Worm (Caenorhabditis elegans): ENCODE data around the gene C06C6.7.
"Not testable (repeated sequence)": the region's sequence is repeated elsewhere in the genome, so short reads cannot be mapped to it uniquely, and the experiment has no call there.

The C06C6.7 gene

ce11 chrV:15991850-15992249, at the start of gene C06C6.7:
Gene C06C6.7 (plus strand): TSS chrV:15992150.
- not testable (repeated sequence) for TF ChIP-seq skn-1 (tag; optimal IDR thresholded peaks at IDR 0.05); egl-27 (tag; optimal IDR thresholded peaks at IDR 0.05); unc-62 (GFP tag; optimal IDR thresholded peaks at IDR 0.05)

- TF ChIP-seq nhr-77 (tag; optimal IDR thresholded peaks at IDR 0.05), result no peak
- no peak for TF ChIP-seq mdl-1 (tag; optimal IDR thresholded peaks at IDR 0.05)
- no peak for TF ChIP-seq nhr-25 (tag; optimal IDR thresholded peaks at IDR 0.05)
- TF ChIP-seq lin-15B (tag; optimal IDR thresholded peaks at IDR 0.05), result no peak
- no peak for TF ChIP-seq eor-1 (tag; optimal IDR thresholded peaks at IDR 0.05)
- no peak for TF ChIP-seq nhr-11 (tag; optimal IDR thresholded peaks at IDR 0.05)
- no peak for TF ChIP-seq pqm-1 (tag; optimal IDR thresholded peaks at IDR 0.05)
- TF ChIP-seq nhr-43 (tag; optimal IDR thresholded peaks at IDR 0.05; ENCODE audit: poor library complexity, severe bottlenecking), result no peak
- no peak for TF ChIP-seq nfya-1 (tag; optimal IDR thresholded peaks at IDR 0.05; ENCODE audit: insufficient read depth)
- no peak for TF ChIP-seq ceh-16 (tag; optimal IDR thresholded peaks at IDR 0.05)
- no peak for TF ChIP-seq jun-1 (tag; optimal IDR thresholded peaks at IDR 0.05)
- no peak for TF ChIP-seq nhr-237 (tag; optimal IDR thresholded peaks at IDR 0.05)
These were observed 48.8 kb upstream of the C06C6.7 start, which contains the start of gene srw-53 for ce11 chrV:15943125-15943524. Gene srw-53 (plus strand): TSS chrV:15943425.

- TF ChIP-seq eor-1 (tag; optimal IDR thresholded peaks at IDR 0.05), result no peak
- no peak for TF ChIP-seq zag-1 (tag; optimal IDR thresholded peaks at IDR 0.05)
- no peak for TF ChIP-seq nhr-77 (tag; optimal IDR thresholded peaks at IDR 0.05)
- TF ChIP-seq R02D3.7 (tag; optimal IDR thresholded peaks at IDR 0.05), result no peak
- TF ChIP-seq egl-27 (tag; optimal IDR thresholded peaks at IDR 0.05), result no peak
- TF ChIP-seq fkh-10 (GFP tag; optimal IDR thresholded peaks at IDR 0.05), result no peak
- TF ChIP-seq unc-39 (tag; optimal IDR thresholded peaks at IDR 0.05), result no peak
- no peak for TF ChIP-seq egl-5 (tag; optimal IDR thresholded peaks at IDR 0.05)
- TF ChIP-seq ceh-9 (tag; optimal IDR thresholded peaks at IDR 0.05), result no peak
- no peak for TF ChIP-seq nhr-25 (tag; optimal IDR thresholded peaks at IDR 0.05)
- TF ChIP-seq sea-2 (GFP tag; optimal IDR thresholded peaks at IDR 0.05), result no peak
These were observed 41.0 kb upstream of the C06C6.7 start, which contains the start of gene srw-59 for ce11 chrV:15950903-15951302. Gene srw-59 (minus strand): TSS chrV:15951003.

ce11 chrV:15952762-15953161, 39.2 kb upstream of the C06C6.7 start, which contains the start of gene srw-56:
Gene srw-56 (minus strand): TSS chrV:15952862.
- TF ChIP-seq lin-15B (tag; optimal IDR thresholded peaks at IDR 0.05) (no peak), ceh-9 (tag; optimal IDR thresholded peaks at IDR 0.05) (no peak), daf-12 (tag; optimal IDR thresholded peaks at IDR 0.05) (no peak), R02D3.7 (tag; optimal IDR thresholded peaks at IDR 0.05) (no peak), ztf-4 (tag; optimal IDR thresholded peaks at IDR 0.05) (no peak), mml-1 (tag; optimal IDR thresholded peaks at IDR 0.05) (no peak), nhr-25 (tag; optimal IDR thresholded peaks at IDR 0.05) (no peak), nhr-28 (tag; optimal IDR thresholded peaks at IDR 0.05) (no peak), sea-2 (GFP tag; optimal IDR thresholded peaks at IDR 0.05) (no peak), fkh-2 (tag; optimal IDR thresholded peaks at IDR 0.05) (no peak), nhr-237 (tag; optimal IDR thresholded peaks at IDR 0.05) (no peak), nhr-11 (tag; optimal IDR thresholded peaks at IDR 0.05) (no peak), snpc-4 (tag; optimal IDR thresholded peaks at IDR 0.05) (no peak), ZK546.5 (tag; optimal IDR thresholded peaks at IDR 0.05) (no peak)

ce11 chrV:15954932-15955331, 37.0 kb upstream of the C06C6.7 start, which contains the start of gene srw-57:
Gene srw-57 (minus strand): TSS chrV:15955032.
- TF ChIP-seq nhr-43 (tag; optimal IDR thresholded peaks at IDR 0.05; ENCODE audit: poor library complexity, severe bottlenecking) (no peak), hmg-11 (tag; optimal IDR thresholded peaks at IDR 0.05) (no peak), nhr-77 (tag; optimal IDR thresholded peaks at IDR 0.05) (no peak), unc-62 (GFP tag; optimal IDR thresholded peaks at IDR 0.05) (no peak), nhr-25 (tag; optimal IDR thresholded peaks at IDR 0.05) (no peak), fkh-10 (GFP tag; optimal IDR thresholded peaks at IDR 0.05) (no peak), ceh-16 (tag; optimal IDR thresholded peaks at IDR 0.05) (no peak), mml-1 (tag; optimal IDR thresholded peaks at IDR 0.05) (no peak), lin-39 (tag; optimal IDR thresholded peaks at IDR 0.05) (no peak), nfya-1 (tag; optimal IDR thresholded peaks at IDR 0.05; ENCODE audit: insufficient read depth) (no peak), daf-12 (tag; optimal IDR thresholded peaks at IDR 0.05) (no peak), nhr-23 (tag; optimal IDR thresholded peaks at IDR 0.05) (no peak), nhr-28 (tag; optimal IDR thresholded peaks at IDR 0.05) (no peak), nhr-76 (tag; optimal IDR thresholded peaks at IDR 0.05) (no peak), elt-3 (tag; optimal IDR thresholded peaks at IDR 0.05) (no peak), ceh-82 (tag; optimal IDR thresholded peaks at IDR 0.05) (no peak)

All from whole organism, L3 larva.